Fruit fly (Drosophila melanogaster) whole organism: ENCODE measurements around the gene GC.

ENCODE experiments used
- CG8478 ChIP-seq: fragments of >200 bp; optimal IDR thresholded peaks from 2 replicates; lab custom pipeline; 2018; ENCODE audit warnings: inconsistent platforms
- pan ChIP-seq: fragments of >200 bp; optimal IDR thresholded peaks from 2 replicates; lab custom pipeline; 2017
- usp ChIP-seq: fragments of >200 bp; optimal IDR thresholded peaks from 2 replicates; lab custom pipeline; 2017; ENCODE audit warnings: missing biosample characterization, missing genetic modification characterization, mixed read lengths

dm6 chr3L:1626924-1627323 lies 2.2 kb downstream of the GC start:
- TF ChIP-seq CG8478 (no peak), pan (no peak), usp (GFP tag; lab: Kevin White, UChicago) (no peak)
